Worm (Caenorhabditis elegans): ENCODE results near the gene ketn-1.

The ketn-1 gene

ce11 chrV:2792958-2793357 is 14.7 kb downstream of the ketn-1 start:
- no peak for TF ChIP-seq dmd-6 (GFP tag; IDR thresholded peaks at IDR 0.05)
- no peak for TF ChIP-seq nhr-10 (tag; optimal IDR thresholded peaks at IDR 0.05)
- TF ChIP-seq ama-1 (optimal IDR thresholded peaks at IDR 0.05): no peak
- TF ChIP-seq aha-1 (tag): peak; percentile 66
- TF ChIP-seq D1046.2 (GFP tag; IDR thresholded peaks at IDR 0.05): no peak

ce11 chrV:2780786-2781185 is 26.9 kb downstream of the ketn-1 start, which contains the start of gene R05D8.11:
Gene R05D8.11, minus strand, starts transcription at chrV:2780886.
- TF ChIP-seq snpc-1.2 (GFP tag; IDR thresholded peaks at IDR 0.05): no peak
- TF ChIP-seq T26A8.4 (GFP tag; IDR thresholded peaks at IDR 0.05): no peak
- TF ChIP-seq unc-62 (GFP tag; optimal IDR thresholded peaks at IDR 0.05 in 1 of 2): no peak
- TF ChIP-seq unc-62 (tag; optimal IDR thresholded peaks at IDR 0.05): no peak
- no peak for TF ChIP-seq zag-1 (tag; optimal IDR thresholded peaks at IDR 0.05)
- no peak for TF ChIP-seq daf-12 (tag; optimal IDR thresholded peaks at IDR 0.05)
- TF ChIP-seq lin-38 (GFP tag; IDR thresholded peaks at IDR 0.05): no peak
- TF ChIP-seq daf-19 (GFP tag; conservative IDR thresholded peaks at IDR 0.05): no peak
- TF ChIP-seq aly-2 (tag; optimal IDR thresholded peaks at IDR 0.05): no peak
- no peak for TF ChIP-seq lin-39 (tag; optimal IDR thresholded peaks at IDR 0.05)

ce11 chrV:2778458-2778857 is 29.2 kb downstream of the ketn-1 start:
- peak; percentile 80 for TF ChIP-seq set-16 (GFP tag; IDR thresholded peaks at IDR 0.05)

ce11 chrV:2777395-2777794 is 30.3 kb downstream of the ketn-1 start:
- TF ChIP-seq egl-43 (GFP tag; IDR thresholded peaks at IDR 0.05) (0 out of 2 replicates have a peak, but pooled peaks have one; percentile 12), set-16 (GFP tag; IDR thresholded peaks at IDR 0.05) (peak; percentile 60)

- TF ChIP-seq ZK546.5 (tag; optimal IDR thresholded peaks at IDR 0.05) (no peak), hlh-30 (tag; optimal IDR thresholded peaks at IDR 0.05; ENCODE audit: insufficient read depth) (no peak), jun-1 (tag; optimal IDR thresholded peaks at IDR 0.05) (no peak), nhr-77 (tag; optimal IDR thresholded peaks at IDR 0.05) (no peak), sdz-12 (GFP tag; optimal IDR thresholded peaks at IDR 0.05) (no peak), duxl-1 (tag; optimal IDR thresholded peaks at IDR 0.05; ENCODE audit: poor library complexity) (no peak), mep-1 (tag; optimal IDR thresholded peaks at IDR 0.05) (no peak), unc-39 (tag; optimal IDR thresholded peaks at IDR 0.05) (no peak), hmg-1.1 (GFP tag; IDR thresholded peaks at IDR 0.05) (no peak), daf-12 (tag; optimal IDR thresholded peaks at IDR 0.05) (no peak)
Measured at ce11 chrV:2774042-2774441, 33.6 kb downstream of the ketn-1 start, which contains the start of gene srj-18. Gene srj-18, plus strand, starts transcription at chrV:2774342.

ce11 chrV:2771560-2771959 is 36.1 kb downstream of the ketn-1 start, which contains the start of gene srh-56:
Gene srh-56, plus strand, starts transcription at chrV:2771860.
- TF ChIP-seq daf-12 (tag; optimal IDR thresholded peaks at IDR 0.05) (no peak), tag-97 (GFP tag; IDR thresholded peaks at IDR 0.05) (no peak)

- TF ChIP-seq dve-1 (tag; optimal IDR thresholded peaks at IDR 0.05; ENCODE audit: insufficient read depth): no peak
- no peak for TF ChIP-seq snpc-1.2 (GFP tag; IDR thresholded peaks at IDR 0.05)
- TF ChIP-seq daf-8 (GFP tag; IDR thresholded peaks at IDR 0.05): no peak
- no peak for TF ChIP-seq jun-1 (tag; optimal IDR thresholded peaks at IDR 0.05)
- no peak for TF ChIP-seq fos-1 (tag; optimal IDR thresholded peaks at IDR 0.05)
- no peak for TF ChIP-seq T20F7.1 (GFP tag; optimal IDR thresholded peaks at IDR 0.05)
Measured at ce11 chrV:2769754-2770153, 37.9 kb downstream of the ketn-1 start, which contains the start of gene dhs-15. Gene dhs-15, minus strand, starts transcription at chrV:2769854.

All from whole organism, L4 larva.